Fruit fly (Drosophila melanogaster) whole organism, prepupa: Measurements from ENCODE around the gene CG33080.

ENCODE experiments used
- CG10631 ChIP-seq: fragments of 200-800 bp; sonication (Bioruptor generic); optimal IDR thresholded peaks from 2 replicates; lab custom pipeline; 2016; ENCODE audit warnings: missing biosample characterization, missing genetic modification characterization
- CG10669 ChIP-seq: fragments of 200-800 bp; sonication (Bioruptor generic); optimal IDR thresholded peaks from 3 replicates; lab custom pipeline; 2018; ENCODE audit warnings: missing biosample characterization, mild to moderate bottlenecking, missing genetic modification characterization, moderate library complexity
- CG11294 ChIP-seq: fragments of 200-800 bp; sonication (Bioruptor generic); IDR thresholded peaks from 2 replicates; pipeline ENCODE4 v1.3.6; 2022; ENCODE audit warnings: missing biosample characterization, missing genetic modification characterization
- CG11762 ChIP-seq: fragments of 200-800 bp; sonication (Bioruptor generic); optimal IDR thresholded peaks from 3 replicates; lab custom pipeline; 2016; ENCODE audit warnings: missing biosample characterization, missing genetic modification characterization; ENCODE audit not compliant: insufficient read depth
- CG11902 ChIP-seq: fragments of 200-800 bp; sonication (Bioruptor generic); optimal IDR thresholded peaks from 3 replicates; lab custom pipeline; 2016; ENCODE audit warnings: missing biosample characterization, missing genetic modification characterization
- CG1621 ChIP-seq: fragments of 200-800 bp; sonication (Bioruptor generic); optimal IDR thresholded peaks from 3 replicates; lab custom pipeline; 2018; ENCODE audit warnings: missing biosample characterization, mild to moderate bottlenecking, missing genetic modification characterization
- CG16779 ChIP-seq: fragments of 200-800 bp; sonication (Bioruptor generic); optimal IDR thresholded peaks from 3 replicates; lab custom pipeline; 2017; ENCODE audit warnings: missing biosample characterization, mild to moderate bottlenecking, missing genetic modification characterization
- CG31627 ChIP-seq: fragments of 200-800 bp; sonication (Bioruptor generic); optimal IDR thresholded peaks from 3 replicates; lab custom pipeline; 2016; ENCODE audit warnings: missing biosample characterization, missing genetic modification characterization
- CG32006 ChIP-seq: fragments of 200-800 bp; sonication (Bioruptor generic); optimal IDR thresholded peaks from 3 replicates; lab custom pipeline; 2017; ENCODE audit warnings: missing biosample characterization, mild to moderate bottlenecking, missing genetic modification characterization
- CG34406 ChIP-seq: fragments of 200-800 bp; sonication (Bioruptor generic); optimal IDR thresholded peaks from 3 replicates; lab custom pipeline; 2016; ENCODE audit warnings: missing biosample characterization, missing genetic modification characterization
- CG3919 ChIP-seq: fragments of 200-800 bp; sonication (Bioruptor generic); optimal IDR thresholded peaks from 3 replicates; lab custom pipeline; 2016; ENCODE audit warnings: missing biosample characterization, missing genetic modification characterization
- CG4318 ChIP-seq: fragments of 200-800 bp; sonication (Bioruptor generic); optimal IDR thresholded peaks from 3 replicates; lab custom pipeline; 2017; ENCODE audit warnings: missing biosample characterization, mild to moderate bottlenecking, missing genetic modification characterization
- CG6163 ChIP-seq: fragments of 200-800 bp; sonication (Bioruptor generic); IDR thresholded peaks from 3 replicates; pipeline ENCODE4 v1.3.6; 2022; ENCODE audit warnings: missing biosample characterization, missing genetic modification characterization
- CG6276 ChIP-seq: fragments of 200-800 bp; sonication (Bioruptor generic); optimal IDR thresholded peaks from 2 replicates; lab custom pipeline; 2017; ENCODE audit warnings: missing biosample characterization, mild to moderate bottlenecking, missing genetic modification characterization
- CG6792 ChIP-seq: fragments of 200-800 bp; sonication (Bioruptor generic); optimal IDR thresholded peaks from 3 replicates; lab custom pipeline; 2016; ENCODE audit warnings: missing biosample characterization, missing genetic modification characterization
- CG6808 ChIP-seq: fragments of 200-800 bp; sonication (Bioruptor generic); optimal IDR thresholded peaks from 3 replicates; lab custom pipeline; 2017; ENCODE audit warnings: missing biosample characterization, missing genetic modification characterization, mild to moderate bottlenecking, moderate library complexity, missing genetic modification reagents
- CG6854 ChIP-seq: fragments of 200-800 bp; sonication (Bioruptor generic); optimal IDR thresholded peaks from 2 replicates; lab custom pipeline; 2017; ENCODE audit warnings: missing biosample characterization, mild to moderate bottlenecking, missing genetic modification characterization
- CG7368 ChIP-seq: fragments of 200-800 bp; sonication (Bioruptor generic); optimal IDR thresholded peaks from 3 replicates; lab custom pipeline; 2016; ENCODE audit warnings: missing biosample characterization, missing genetic modification characterization
- CG8119 ChIP-seq: fragments of 200-800 bp; sonication (Bioruptor generic); IDR thresholded peaks from 3 replicates; pipeline ENCODE4 v1.3.6; 2022; ENCODE audit warnings: missing biosample characterization, missing genetic modification characterization
- CG8319 ChIP-seq: fragments of 200-800 bp; sonication (Bioruptor generic); optimal IDR thresholded peaks from 3 replicates; lab custom pipeline; 2016; ENCODE audit warnings: missing biosample characterization, missing genetic modification characterization
- CG8632 ChIP-seq: fragments of 200-800 bp; sonication (Bioruptor generic); optimal IDR thresholded peaks from 3 replicates; lab custom pipeline; 2016; ENCODE audit warnings: missing biosample characterization, missing genetic modification characterization
- CG9139 ChIP-seq: fragments of 200-800 bp; sonication (Bioruptor generic); optimal IDR thresholded peaks from 3 replicates; lab custom pipeline; 2017; ENCODE audit warnings: missing biosample characterization, mild to moderate bottlenecking, missing genetic modification characterization
- Eip75B ChIP-seq: fragments of 200-800 bp; sonication (Bioruptor generic); optimal IDR thresholded peaks from 3 replicates; lab custom pipeline; 2016; ENCODE audit warnings: missing biosample characterization, missing genetic modification characterization
- Eip78C ChIP-seq: fragments of 200-800 bp; sonication (Bioruptor generic); peaks from one replicate; lab custom pipeline; 2016; ENCODE audit warnings: missing biosample characterization, missing genetic modification characterization
- Eip93F ChIP-seq: fragments of 200-800 bp; sonication (Bioruptor generic); optimal IDR thresholded peaks from 2 replicates; lab custom pipeline; 2016; ENCODE audit warnings: missing biosample characterization, mild to moderate bottlenecking, missing genetic modification characterization
- Ets21C ChIP-seq: fragments of 200-800 bp; sonication (Bioruptor generic); optimal IDR thresholded peaks from 3 replicates; lab custom pipeline; 2016; ENCODE audit warnings: missing biosample characterization, missing genetic modification characterization
- Ets96B ChIP-seq: fragments of 200-800 bp; optimal IDR thresholded peaks from 2 replicates; lab custom pipeline; 2019; ENCODE audit warnings: missing biosample characterization, mild to moderate bottlenecking, missing genetic modification characterization, moderate library complexity
- Gug ChIP-seq: fragments of 200-800 bp; sonication (Bioruptor generic); IDR thresholded peaks from 2 replicates; pipeline ENCODE4 v1.3.6; 2022; ENCODE audit warnings: missing biosample characterization, missing genetic modification characterization
- Hr38 ChIP-seq: sonication (Bioruptor generic); optimal IDR thresholded peaks from 2 replicates; lab custom pipeline; 2016; ENCODE audit warnings: missing biosample characterization, missing genetic modification characterization
- Hr4 ChIP-seq: fragments of 200-800 bp; sonication (Bioruptor generic); optimal IDR thresholded peaks from 3 replicates; lab custom pipeline; 2016; ENCODE audit warnings: missing biosample characterization, missing genetic modification characterization
- Lpt ChIP-seq: fragments of 200-800 bp; sonication (Bioruptor generic); optimal IDR thresholded peaks from 3 replicates; lab custom pipeline; 2016; ENCODE audit warnings: missing biosample characterization, missing genetic modification characterization
- Met ChIP-seq: fragments of 200-800 bp; sonication (Bioruptor generic); optimal IDR thresholded peaks from 3 replicates; lab custom pipeline; 2016; ENCODE audit warnings: missing biosample characterization, missing genetic modification characterization
- Smox ChIP-seq: fragments of 200-800 bp; sonication (Bioruptor generic); optimal IDR thresholded peaks from 3 replicates; lab custom pipeline; 2016; ENCODE audit warnings: missing biosample characterization, missing genetic modification characterization
- Sox14 ChIP-seq: fragments of 200-800 bp; sonication (Bioruptor generic); optimal IDR thresholded peaks from 3 replicates; lab custom pipeline; 2016; ENCODE audit warnings: missing biosample characterization, missing genetic modification characterization
- Sox15 ChIP-seq: fragments of 200-800 bp; sonication (Bioruptor generic); optimal IDR thresholded peaks from 3 replicates; lab custom pipeline; 2016; ENCODE audit warnings: missing biosample characterization, missing genetic modification characterization
- achi ChIP-seq: fragments of 200-800 bp; sonication (Bioruptor generic); optimal IDR thresholded peaks from 3 replicates; lab custom pipeline; 2016; ENCODE audit warnings: missing biosample characterization, missing genetic modification characterization
- cyc ChIP-seq: fragments of 200-800 bp; sonication (Bioruptor generic); optimal IDR thresholded peaks from 3 replicates; lab custom pipeline; 2016; ENCODE audit warnings: missing biosample characterization, missing genetic modification characterization
- dac ChIP-seq: fragments of 200-800 bp; sonication (Bioruptor generic); optimal IDR thresholded peaks from 2 replicates; lab custom pipeline; 2017; ENCODE audit warnings: missing biosample characterization, mild to moderate bottlenecking, missing genetic modification characterization
- dsx ChIP-seq: fragments of 200-800 bp; optimal IDR thresholded peaks from 3 replicates; lab custom pipeline; 2019; ENCODE audit warnings: missing biosample characterization, mild to moderate bottlenecking, missing genetic modification characterization, moderate library complexity; ENCODE audit not compliant: poor library complexity, severe bottlenecking
- eg ChIP-seq: fragments of 200-800 bp; sonication (Bioruptor generic); IDR thresholded peaks from 3 replicates; pipeline ENCODE4 v1.3.6; 2022; ENCODE audit warnings: missing biosample characterization, missing genetic modification characterization
- esn ChIP-seq: fragments of 200-800 bp; sonication (Bioruptor generic); optimal IDR thresholded peaks from 2 replicates; lab custom pipeline; 2016; ENCODE audit warnings: missing biosample characterization, mild to moderate bottlenecking, missing genetic modification characterization, moderate library complexity
- fd59A ChIP-seq: fragments of 200-800 bp; sonication (Bioruptor generic); optimal IDR thresholded peaks from 2 replicates; lab custom pipeline; 2017; ENCODE audit warnings: missing biosample characterization, mild to moderate bottlenecking, missing genetic modification characterization, missing genetic modification reagents
- fd85E ChIP-seq: fragments of 200-800 bp; sonication (Bioruptor generic); optimal IDR thresholded peaks from 3 replicates; lab custom pipeline; 2016; ENCODE audit warnings: missing biosample characterization, missing genetic modification characterization
- fkh ChIP-seq: fragments of 200-800 bp; sonication (Bioruptor generic); optimal IDR thresholded peaks from 3 replicates; lab custom pipeline; 2017; ENCODE audit warnings: missing biosample characterization, mild to moderate bottlenecking, missing genetic modification characterization, moderate library complexity
- lz ChIP-seq: fragments of 200-800 bp; sonication (Bioruptor generic); optimal IDR thresholded peaks from 3 replicates; lab custom pipeline; 2016; ENCODE audit warnings: missing biosample characterization, missing genetic modification characterization
- net ChIP-seq: fragments of 200-800 bp; sonication (Bioruptor generic); optimal IDR thresholded peaks from 3 replicates; lab custom pipeline; 2016; ENCODE audit warnings: missing biosample characterization, missing genetic modification characterization
- pdm3 ChIP-seq: fragments of 200-800 bp; sonication (Bioruptor generic); optimal IDR thresholded peaks from 3 replicates; lab custom pipeline; 2016; ENCODE audit warnings: missing biosample characterization, missing genetic modification characterization
- salr ChIP-seq, 2 experiments: fragments of 200-800 bp; sonication (Bioruptor generic); optimal IDR thresholded peaks; 3 replicates each; lab custom pipeline; 2016 to 2018; ENCODE audit warnings: missing biosample characterization in 2 of 2, missing genetic modification characterization in 2 of 2, mild to moderate bottlenecking in 1 of 2
- spab ChIP-seq: fragments of 200-800 bp; sonication (Bioruptor generic); optimal IDR thresholded peaks from 2 replicates; lab custom pipeline; 2017; ENCODE audit warnings: missing biosample characterization, mild to moderate bottlenecking, missing genetic modification characterization, missing genetic modification reagents
- ss ChIP-seq, 2 experiments: fragments of 200-800 bp; sonication (Bioruptor generic); optimal IDR thresholded peaks; 2 replicates in 1 of 2; 3 replicates in 1 of 2; lab custom pipeline; 2017 to 2018; ENCODE audit warnings: mild to moderate bottlenecking in 2 of 2, missing biosample characterization in 2 of 2, missing genetic modification characterization in 2 of 2, moderate library complexity in 1 of 2
- svp ChIP-seq: fragments of 200-800 bp; sonication (Bioruptor generic); peaks from one replicate; lab custom pipeline; 2016; ENCODE audit warnings: missing biosample characterization, missing genetic modification characterization
- topi ChIP-seq: fragments of 200-800 bp; sonication (Bioruptor generic); optimal IDR thresholded peaks from 3 replicates; lab custom pipeline; 2016; ENCODE audit warnings: missing biosample characterization, missing genetic modification characterization

Gene CG33080

DNA sequence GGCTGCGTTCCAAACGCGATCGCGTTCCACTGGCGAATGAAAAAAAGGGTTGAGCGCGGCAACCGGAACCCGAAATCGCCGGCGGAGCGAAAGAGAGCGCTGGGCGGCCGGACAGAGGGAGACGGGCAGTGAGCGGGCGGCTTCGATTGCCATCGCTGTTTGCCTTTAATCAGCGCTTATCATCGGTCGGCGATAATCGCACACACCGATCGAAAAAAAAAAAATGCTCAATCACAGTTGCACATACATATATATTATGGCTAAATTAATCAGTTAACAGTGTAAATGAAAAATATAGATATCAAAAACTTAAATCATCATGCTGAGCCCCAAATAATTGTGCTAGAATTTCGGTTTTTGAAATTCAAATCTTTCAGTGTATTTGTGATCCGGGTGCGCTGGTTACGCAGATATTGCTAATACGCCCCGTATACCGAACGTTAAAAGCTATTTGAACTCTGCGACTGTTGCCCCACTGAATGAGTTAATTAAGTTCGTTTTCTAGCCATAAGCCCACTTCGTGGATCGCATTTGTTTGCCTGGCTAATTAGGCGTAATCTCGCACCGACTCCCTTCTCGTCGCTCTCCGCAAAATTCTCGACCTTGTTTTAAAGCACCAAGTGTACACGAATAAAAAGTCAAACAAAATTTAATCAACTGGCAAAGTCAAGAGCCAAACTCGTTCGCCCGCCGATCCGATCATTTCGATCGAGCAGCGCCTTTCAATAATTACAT lies at the start of gene CG33080:
CG33080 (minus strand) TSS at position 38 of the 735 bp plus-strand sequence.
- TF ChIP-seq Met (GFP tag; lab: Kevin White, UChicago) (peak; percentile 41), CG8119 (GFP tag; lab: Robert Waterston, UW) (0 out of 3 replicates have a peak, but pooled peaks have one; percentile 28), Hr4 (GFP tag; lab: Kevin White, UChicago) (no peak), eg (no peak), CG34406 (GFP tag; lab: Kevin White, UChicago) (no peak), dac (no peak), CG11902 (GFP tag; lab: Kevin White, UChicago) (no peak), Ets21C (GFP tag; lab: Kevin White, UChicago) (no peak), esn (GFP tag; lab: Kevin White, UChicago) (peak; percentile 36), fd85E (no peak), ss (GFP tag; optimal IDR thresholded peaks at IDR 0.05; lab: Kevin White, UChicago) (no peak), CG6808 (GFP tag; lab: Kevin White, UChicago) (no peak), CG8632 (GFP tag; lab: Kevin White, UChicago) (no peak), CG4318 (no peak), CG6163 (GFP tag; lab: Robert Waterston, UW) (no peak), achi (GFP tag; lab: Kevin White, UChicago) (peak; percentile 15), salr (GFP tag; optimal IDR thresholded peaks at IDR 0.05; lab: Kevin White, UChicago) (no peak), CG6276 (no peak), CG31627 (GFP tag; lab: Kevin White, UChicago) (peak; percentile 28), CG8319 (GFP tag; lab: Kevin White, UChicago) (no peak), Sox14 (no peak), Hr38 (GFP tag; lab: Kevin White, UChicago) (no peak), dsx (GFP tag; lab: Kevin White, UChicago) (no peak), topi (GFP tag; lab: Kevin White, UChicago) (peak; percentile 39), cyc (peak; percentile 7), Eip78C (GFP tag; lab: Kevin White, UChicago) (peak; percentile 31), CG7368 (GFP tag; lab: Kevin White, UChicago) (no peak), CG11762 (GFP tag; lab: Kevin White, UChicago) (no peak), pdm3 (peak; percentile 26), net (GFP tag; lab: Kevin White, UChicago) (no peak), Eip93F (GFP tag; lab: Kevin White, UChicago) (no peak), CG10631 (GFP tag; lab: Kevin White, UChicago) (no peak), Eip75B (GFP tag; lab: Kevin White, UChicago) (no peak), CG6854 (GFP tag; lab: Kevin White, UChicago) (no peak), CG11294 (GFP tag; lab: Robert Waterston, UW) (no peak), Ets96B (no peak), Lpt (GFP tag; lab: Kevin White, UChicago) (no peak), spab (no peak), Gug (GFP tag; lab: Robert Waterston, UW) (no peak), CG1621 (tag; lab: Kevin White, UChicago) (no peak), CG9139 (no peak), CG32006 (GFP tag; lab: Kevin White, UChicago) (no peak), fkh (GFP tag; lab: Kevin White, UChicago) (no peak), lz (peak; percentile 0), svp (GFP tag; lab: Kevin White, UChicago) (peak; percentile 21), CG3919 (no peak), CG16779 (tag; lab: Kevin White, UChicago) (no peak), Sox15 (no peak), CG6792 (GFP tag; lab: Kevin White, UChicago) (peak; percentile 17), fd59A (GFP tag; lab: Kevin White, UChicago) (no peak), CG10669 (GFP tag; lab: Kevin White, UChicago) (no peak), Smox (GFP tag; lab: Kevin White, UChicago) (peak; percentile 38)
